Worm (Caenorhabditis elegans) whole organism, L1 larva: ENCODE results near the gene tmem-120.

Source experiments
- C16A3.4 ChIP-seq: fragments of 150-350 bp; optimal IDR thresholded peaks from 2 replicates; lab custom pipeline; 2014; ENCODE audit warnings: missing biosample characterization, missing genetic modification characterization
- Y116A8C.19 ChIP-seq: sonication (generic microtip); optimal IDR thresholded peaks from 2 replicates; lab custom pipeline; 2016; ENCODE audit warnings: missing compliant biosample characterization, missing genetic modification characterization, borderline replicate concordance
- alr-1 ChIP-seq: fragments of 200-800 bp; sonication (Bioruptor generic); optimal IDR thresholded peaks from 2 replicates; lab custom pipeline; 2018; ENCODE audit warnings: borderline replicate concordance, mild to moderate bottlenecking, missing genetic modification characterization, missing compliant biosample characterization
- ama-1 ChIP-seq: fragments of 150-350 bp; optimal IDR thresholded peaks from 2 replicates; lab custom pipeline; 2014
- blmp-1 ChIP-seq: fragments of 150-350 bp; optimal IDR thresholded peaks from 2 replicates; lab custom pipeline; 2014; ENCODE audit warnings: missing biosample characterization, missing genetic modification characterization
- ceh-63 ChIP-seq: fragments of 200-800 bp; sonication (Bioruptor generic); optimal IDR thresholded peaks from 2 replicates; lab custom pipeline; 2018; ENCODE audit warnings: mild to moderate bottlenecking, missing genetic modification characterization, missing compliant biosample characterization
- ceh-82 ChIP-seq, 3 experiments: fragments of 150-350 bp in 1 of 3; sonication (generic microtip) in 2 of 3; optimal IDR thresholded peaks; 2 replicates each; lab custom pipeline; 2014 to 2017; ENCODE audit warnings: missing biosample characterization in 3 of 3, missing genetic modification characterization in 3 of 3
- ces-1 ChIP-seq: fragments of 150-350 bp; optimal IDR thresholded peaks from 2 replicates; lab custom pipeline; 2014; ENCODE audit warnings: missing biosample characterization, missing genetic modification reagents, missing genetic modification characterization
- dpl-1 ChIP-seq, 3 experiments: fragments of 150-350 bp in 2 of 3; sonication (generic microtip) in 1 of 3; optimal IDR thresholded peaks; 2 replicates each; lab custom pipeline; 2014 to 2017; ENCODE audit warnings: missing biosample characterization in 3 of 3, missing genetic modification characterization in 3 of 3, missing genetic modification reagents in 3 of 3
- efl-1 ChIP-seq, 4 experiments: fragments of 150-350 bp; optimal IDR thresholded peaks in 3 of 4; peaks in 1 of 4; 1 replicate in 1 of 4; 2 replicates in 3 of 4; lab custom pipeline; 2014; ENCODE audit warnings: missing biosample characterization in 2 of 4, missing genetic modification characterization in 2 of 4, missing genetic modification reagents in 2 of 4
- egl-27 ChIP-seq, 2 experiments: fragments of 150-350 bp in 1 of 2; sonication (generic microtip); optimal IDR thresholded peaks; 3 replicates each; lab custom pipeline; 2017 to 2018; ENCODE audit warnings: missing biosample characterization in 2 of 2, missing genetic modification characterization in 2 of 2, missing genetic modification reagents in 2 of 2
- elt-3 ChIP-seq, 6 experiments: fragments of 150-350 bp in 1 of 6; sonication (generic microtip); optimal IDR thresholded peaks; 2 replicates each; lab custom pipeline; 2017 to 2018; ENCODE audit warnings: missing biosample characterization in 6 of 6, missing genetic modification characterization in 6 of 6, inconsistent platforms in 1 of 6
- ets-5 ChIP-seq: fragments of 200-800 bp; sonication (Bioruptor generic); IDR thresholded peaks from 2 replicates; pipeline ENCODE4 v1.3.6; 2022; ENCODE audit warnings: missing genetic modification characterization, missing compliant biosample characterization
- fkh-4 ChIP-seq: sonication (generic microtip); optimal IDR thresholded peaks from 2 replicates; lab custom pipeline; 2016; ENCODE audit warnings: missing compliant biosample characterization, missing genetic modification characterization, borderline replicate concordance
- fos-1 ChIP-seq: fragments of 150-350 bp; optimal IDR thresholded peaks from 2 replicates; lab custom pipeline; 2014; ENCODE audit warnings: missing biosample characterization, missing genetic modification characterization
- hpl-2 ChIP-seq: fragments of 150-350 bp; optimal IDR thresholded peaks from 2 replicates; lab custom pipeline; 2014; ENCODE audit warnings: missing biosample characterization, missing genetic modification reagents, missing genetic modification characterization
- isw-1 ChIP-seq: fragments of 200-800 bp; sonication (Bioruptor generic); IDR thresholded peaks from 2 replicates; pipeline ENCODE4 v1.3.6; 2022; ENCODE audit warnings: missing genetic modification characterization, missing compliant biosample characterization
- jun-1 ChIP-seq: fragments of 150-350 bp; optimal IDR thresholded peaks from 2 replicates; lab custom pipeline; 2014; ENCODE audit warnings: missing biosample characterization, missing genetic modification reagents, missing genetic modification characterization
- lin-13 ChIP-seq: fragments of 150-350 bp; optimal IDR thresholded peaks from 2 replicates; lab custom pipeline; 2014; ENCODE audit warnings: missing biosample characterization, missing genetic modification reagents, missing genetic modification characterization
- lin-39 ChIP-seq: fragments of 150-350 bp; optimal IDR thresholded peaks from 2 replicates; lab custom pipeline; 2014; ENCODE audit warnings: missing biosample characterization, missing genetic modification reagents, missing genetic modification characterization
- lsy-2 ChIP-seq, 2 experiments: fragments of 150-350 bp; optimal IDR thresholded peaks; 2 replicates each; lab custom pipeline; 2014; ENCODE audit warnings: missing biosample characterization in 2 of 2, missing genetic modification characterization in 2 of 2
- mdl-1 ChIP-seq, 2 experiments: fragments of 150-350 bp; optimal IDR thresholded peaks; 2 replicates each; lab custom pipeline; 2014 to 2017; ENCODE audit warnings: missing biosample characterization in 2 of 2, missing genetic modification characterization in 2 of 2, inconsistent platforms in 1 of 2
- mep-1 ChIP-seq: fragments of 150-350 bp; optimal IDR thresholded peaks from 2 replicates; lab custom pipeline; 2014; ENCODE audit warnings: missing biosample characterization, missing genetic modification characterization
- nhr-12 ChIP-seq: sonication (generic microtip); optimal IDR thresholded peaks from 2 replicates; lab custom pipeline; 2017; ENCODE audit warnings: missing biosample characterization, missing genetic modification characterization
- nhr-19 ChIP-seq: fragments of 200-800 bp; sonication (Bioruptor generic); conservative IDR thresholded peaks from 2 replicates; pipeline ENCODE4 v1.3.6; 2022; ENCODE audit warnings: missing genetic modification characterization, missing compliant biosample characterization
- nhr-28 ChIP-seq: fragments of 150-350 bp; optimal IDR thresholded peaks from 2 replicates; lab custom pipeline; 2014; ENCODE audit warnings: missing biosample characterization, missing genetic modification characterization
- nhr-76 ChIP-seq: sonication (generic microtip); optimal IDR thresholded peaks from 2 replicates; lab custom pipeline; 2017; ENCODE audit warnings: missing biosample characterization, missing genetic modification characterization
- nhr-85 ChIP-seq: sonication (generic microtip); peaks from one replicate; lab custom pipeline; 2016; ENCODE audit warnings: missing genetic modification characterization, inconsistent platforms, missing compliant biosample characterization
- pqm-1 ChIP-seq: sonication (generic microtip); optimal IDR thresholded peaks from 3 replicates; lab custom pipeline; 2017; ENCODE audit warnings: missing biosample characterization, missing genetic modification characterization
- sptf-1 ChIP-seq: fragments of 150-350 bp; optimal IDR thresholded peaks from 2 replicates; lab custom pipeline; 2014; ENCODE audit warnings: missing biosample characterization, missing genetic modification characterization
- sup-37 ChIP-seq: fragments of 200-800 bp; sonication (Bioruptor generic); optimal IDR thresholded peaks from 2 replicates; lab custom pipeline; 2018; ENCODE audit warnings: mild to moderate bottlenecking, missing genetic modification characterization, missing compliant biosample characterization
- swsn-7 ChIP-seq: sonication (generic microtip); optimal IDR thresholded peaks from 2 replicates; lab custom pipeline; 2016; ENCODE audit warnings: missing genetic modification characterization, missing compliant biosample characterization
- tbx-2 ChIP-seq: sonication (generic microtip); optimal IDR thresholded peaks from 2 replicates; lab custom pipeline; 2016; ENCODE audit warnings: missing genetic modification characterization, missing compliant biosample characterization
- unc-86 ChIP-seq: sonication (generic microtip); optimal IDR thresholded peaks from 2 replicates; lab custom pipeline; 2016; ENCODE audit warnings: missing genetic modification characterization, missing compliant biosample characterization
- vab-15 ChIP-seq: sonication (generic microtip); optimal IDR thresholded peaks from 2 replicates; lab custom pipeline; 2017; ENCODE audit warnings: missing genotype, mild to moderate bottlenecking, missing genetic modification characterization, missing compliant biosample characterization
- zag-1 ChIP-seq: fragments of 150-350 bp; optimal IDR thresholded peaks from 2 replicates; lab custom pipeline; 2014; ENCODE audit warnings: missing biosample characterization, missing genetic modification characterization
- ztf-11 ChIP-seq, 2 experiments: sonication (generic microtip); optimal IDR thresholded peaks; 2 replicates each; lab custom pipeline; 2016 to 2017; ENCODE audit warnings: missing genetic modification characterization in 2 of 2, missing biosample characterization in 1 of 2, missing compliant biosample characterization in 1 of 2

tmem-120 gene

ce11 chrIII:1495863-1496445, 21.8 kb downstream of the tmem-120 start, which contains the start of the genes ave-1 and M01G5.1 (continued):
- peak; percentile 65 to 75 for TF ChIP-seq lsy-2 (tag; optimal IDR thresholded peaks at IDR 0.05; lab: Kevin White, UChicago)
- TF ChIP-seq pqm-1: no peak
- no peak for TF ChIP-seq elt-3 (tag; optimal IDR thresholded peaks at IDR 0.05; lab: Kevin White, UChicago)
- no peak for TF ChIP-seq C16A3.4 (tag; lab: Kevin White, UChicago)
- no peak for TF ChIP-seq alr-1
- TF ChIP-seq blmp-1 (tag; lab: Kevin White, UChicago): peak; percentile 24
- peak; percentile 46 to 49 for TF ChIP-seq efl-1 (optimal IDR thresholded peaks at IDR 0.05; lab: Kevin White, UChicago)
- peak; percentile 63 to 93 for TF ChIP-seq efl-1 (GFP tag; optimal IDR thresholded peaks at IDR 0.05 in 1 of 2; lab: Kevin White, UChicago)
- TF ChIP-seq isw-1 (GFP tag; lab: Robert Waterston, UW): no peak
- TF ChIP-seq vab-15: no peak
- TF ChIP-seq fkh-4 (tag; lab: Kevin White, UChicago): no peak
- TF ChIP-seq hpl-2 (GFP tag; lab: Kevin White, UChicago): no peak
- no peak for TF ChIP-seq swsn-7 (tag; lab: Kevin White, UChicago)
- TF ChIP-seq fos-1: no peak
- no peak for TF ChIP-seq unc-86
- TF ChIP-seq tbx-2 (tag; lab: Kevin White, UChicago): peak; percentile 36
- peak; percentile 41 to 68 (median 50) for TF ChIP-seq dpl-1 (GFP tag; optimal IDR thresholded peaks at IDR 0.05; lab: Kevin White, UChicago)
- no peak for TF ChIP-seq egl-27 (tag; optimal IDR thresholded peaks at IDR 0.05; lab: Kevin White, UChicago)
- TF ChIP-seq nhr-76 (tag; lab: Kevin White, UChicago): no peak
- TF ChIP-seq nhr-85 (tag; lab: Kevin White, UChicago): peak; percentile 50
- no peak for TF ChIP-seq mdl-1 (tag; optimal IDR thresholded peaks at IDR 0.05; lab: Kevin White, UChicago)
- no peak for TF ChIP-seq zag-1 (tag; lab: Kevin White, UChicago)
- TF ChIP-seq ces-1 (GFP tag; lab: Kevin White, UChicago): no peak
- TF ChIP-seq lin-39 (tag; lab: Kevin White, UChicago): no peak
- peak in 1 of 3 experiments; percentile 66 for TF ChIP-seq ceh-82 (tag; optimal IDR thresholded peaks at IDR 0.05; lab: Kevin White, UChicago)
- TF ChIP-seq sup-37 (GFP tag; lab: Kevin White, UChicago): no peak
- TF ChIP-seq nhr-28 (tag; lab: Kevin White, UChicago): no peak
- no peak for TF ChIP-seq ets-5 (GFP tag; lab: Robert Waterston, UW)

DNA sequence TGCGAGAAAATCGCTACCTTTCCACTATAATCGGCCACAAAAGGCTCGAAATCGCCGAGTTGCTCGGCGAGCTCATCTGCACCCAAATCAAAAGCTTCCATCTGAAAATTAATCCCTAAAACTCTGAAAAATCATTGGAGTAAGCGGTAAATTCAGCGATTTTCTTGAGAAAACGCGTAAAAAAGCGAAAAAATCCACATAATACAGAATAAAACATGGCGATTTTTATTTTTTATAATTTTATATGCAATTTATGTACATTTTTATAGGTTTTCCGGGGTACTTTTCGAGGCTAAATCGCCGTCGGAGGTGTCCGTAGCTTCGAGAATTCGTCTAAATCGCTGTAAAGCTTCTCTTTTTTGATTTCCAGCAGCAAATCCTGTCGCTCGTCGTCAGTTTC, 22.6 kb downstream of the tmem-120 start, which contains the start of gene Y82E9BR.19:
Gene Y82E9BR.19, minus strand, starts transcription at position 101 of the 400 bp plus-strand sequence.
- no peak for TF ChIP-seq ets-5 (GFP tag; lab: Robert Waterston, UW)
- TF ChIP-seq mep-1 (tag; lab: Kevin White, UChicago): no peak
- no peak for TF ChIP-seq C16A3.4 (tag; lab: Kevin White, UChicago)
- no peak for TF ChIP-seq lin-13 (GFP tag; lab: Kevin White, UChicago)
- TF ChIP-seq ama-1 (lab: Kevin White, UChicago): no peak

ce11 chrIII:1483407-1483806, 34.4 kb downstream of the tmem-120 start, which contains the start of gene Y82E9BR.18:
Gene Y82E9BR.18 (minus strand): TSS chrIII:1483507.
- TF ChIP-seq efl-1 (optimal IDR thresholded peaks at IDR 0.05; lab: Kevin White, UChicago) (no peak), efl-1 (GFP tag; optimal IDR thresholded peaks at IDR 0.05 in 1 of 2; lab: Kevin White, UChicago) (peak in 1 of 2 experiments; percentile 78), jun-1 (no peak)
- TF ChIP-seq, all 84 proteins: peak for 1

- TF ChIP-seq unc-86: no peak
- no peak for TF ChIP-seq ztf-11 (tag; optimal IDR thresholded peaks at IDR 0.05; lab: Kevin White, UChicago)
- TF ChIP-seq C16A3.4 (tag; lab: Kevin White, UChicago): no peak
- no peak for TF ChIP-seq pqm-1
- no peak for TF ChIP-seq sptf-1 (tag; lab: Kevin White, UChicago)
- TF ChIP-seq nhr-19 (GFP tag; lab: Robert Waterston, UW): no peak
- TF ChIP-seq Y116A8C.19 (tag; lab: Kevin White, UChicago): no peak
- TF ChIP-seq nhr-28 (tag; lab: Kevin White, UChicago): no peak
- TF ChIP-seq nhr-12 (tag; lab: Kevin White, UChicago): no peak
- no peak for TF ChIP-seq ces-1 (GFP tag; lab: Kevin White, UChicago)
- no peak for TF ChIP-seq lin-39 (tag; lab: Kevin White, UChicago)
- no peak for TF ChIP-seq ceh-63 (GFP tag; lab: Kevin White, UChicago)
- no peak for TF ChIP-seq swsn-7 (tag; lab: Kevin White, UChicago)
Measured at ce11 chrIII:1468358-1469305, 49.2 kb downstream of the tmem-120 start.
